Worm (Caenorhabditis elegans) whole organism, L3 larva: ENCODE results near the gene unc-71.

ENCODE experiments used
- ceh-82 ChIP-seq: fragments of 150-350 bp; optimal IDR thresholded peaks from 2 replicates; lab custom pipeline; 2014; ENCODE audit warnings: missing biosample characterization, missing genetic modification characterization
- ceh-9 ChIP-seq: sonication (generic microtip); optimal IDR thresholded peaks from 2 replicates; lab custom pipeline; 2018; ENCODE audit warnings: missing biosample characterization, missing genetic modification characterization
- elt-3 ChIP-seq, 3 experiments: fragments of 150-350 bp in 1 of 3; sonication (generic microtip) in 2 of 3; optimal IDR thresholded peaks; 2 replicates in 2 of 3; 4 replicates in 1 of 3; lab custom pipeline; 2014 to 2017; ENCODE audit warnings: missing biosample characterization in 3 of 3, missing genetic modification characterization in 3 of 3
- jun-1 ChIP-seq: fragments of 150-350 bp; optimal IDR thresholded peaks from 2 replicates; lab custom pipeline; 2014; ENCODE audit warnings: missing biosample characterization, missing genetic modification reagents, missing genetic modification characterization
- mdl-1 ChIP-seq: fragments of 150-350 bp; optimal IDR thresholded peaks from 2 replicates; lab custom pipeline; 2014; ENCODE audit warnings: missing biosample characterization, missing genetic modification characterization
- nfya-1 ChIP-seq: sonication (generic microtip); optimal IDR thresholded peaks from 2 replicates; lab custom pipeline; 2017; ENCODE audit warnings: missing genetic modification characterization, mild to moderate bottlenecking, missing compliant biosample characterization, antibody characterized with exemption, moderate library complexity; ENCODE audit not compliant: insufficient read depth
- nhr-23 ChIP-seq: fragments of 150-350 bp; optimal IDR thresholded peaks from 2 replicates; lab custom pipeline; 2014; ENCODE audit warnings: missing biosample characterization, missing genetic modification reagents, missing genetic modification characterization
- nhr-237 ChIP-seq: fragments of 150-350 bp; optimal IDR thresholded peaks from 2 replicates; lab custom pipeline; 2014; ENCODE audit warnings: missing biosample characterization, missing genetic modification characterization
- nhr-43 ChIP-seq: sonication (generic microtip); optimal IDR thresholded peaks from 2 replicates; lab custom pipeline; 2016; ENCODE audit warnings: mild to moderate bottlenecking, missing genetic modification characterization, missing compliant biosample characterization; ENCODE audit not compliant: poor library complexity, severe bottlenecking
- nhr-77 ChIP-seq: fragments of 150-350 bp; optimal IDR thresholded peaks from 2 replicates; lab custom pipeline; 2014; ENCODE audit warnings: missing biosample characterization, missing genetic modification characterization
- pha-4 ChIP-seq: fragments of 150-350 bp; optimal IDR thresholded peaks from 2 replicates; lab custom pipeline; 2014; ENCODE audit warnings: missing biosample characterization, missing genetic modification reagents, missing genetic modification characterization
- zag-1 ChIP-seq: fragments of 150-350 bp; optimal IDR thresholded peaks from 2 replicates; lab custom pipeline; 2014; ENCODE audit warnings: missing biosample characterization, missing genetic modification characterization
- ztf-11 ChIP-seq: fragments of 150-350 bp; optimal IDR thresholded peaks from 2 replicates; lab custom pipeline; 2014; ENCODE audit warnings: missing biosample characterization, missing genetic modification characterization

- no peak for TF ChIP-seq nhr-43 (tag; lab: Kevin White, UChicago)
- TF ChIP-seq jun-1 (tag; lab: Kevin White, UChicago): no peak
- no peak for TF ChIP-seq zag-1 (tag; lab: Kevin White, UChicago)
- TF ChIP-seq elt-3 (tag; optimal IDR thresholded peaks at IDR 0.05; lab: Kevin White, UChicago): no peak
- no peak for TF ChIP-seq nhr-77 (tag; lab: Kevin White, UChicago)
- no peak for TF ChIP-seq nfya-1 (tag; lab: Kevin White, UChicago)
- TF ChIP-seq nhr-237 (tag; lab: Kevin White, UChicago): no peak
- no peak for TF ChIP-seq ceh-9
- TF ChIP-seq nhr-23 (tag; lab: Kevin White, UChicago): no peak
- no peak for TF ChIP-seq pha-4 (tag; lab: Kevin White, UChicago)
- no peak for TF ChIP-seq mdl-1 (tag; lab: Kevin White, UChicago)
- no peak for TF ChIP-seq ceh-82 (tag; lab: Kevin White, UChicago)
- no peak for TF ChIP-seq ztf-11 (tag; lab: Kevin White, UChicago)
These were observed 24.9 kb upstream of the unc-71 start for ce11 chrIII:12916459-12916858.
